Worm (Caenorhabditis elegans) whole organism, L3 larva: Measurements from ENCODE around the gene eftu-2.

ENCODE experiments used
- R02D3.7 ChIP-seq: fragments of 150-350 bp; optimal IDR thresholded peaks from 2 replicates; lab custom pipeline; 2014; ENCODE audit warnings: missing biosample characterization, missing genetic modification characterization
- ZK546.5 ChIP-seq: sonication (generic microtip); optimal IDR thresholded peaks from 2 replicates; lab custom pipeline; 2017; ENCODE audit warnings: missing biosample characterization, missing genetic modification characterization
- aly-2 ChIP-seq: fragments of 150-350 bp; optimal IDR thresholded peaks from 2 replicates; lab custom pipeline; 2014; ENCODE audit warnings: missing biosample characterization, missing genetic modification characterization
- ceh-16 ChIP-seq: sonication (generic microtip); optimal IDR thresholded peaks from 2 replicates; lab custom pipeline; 2017; ENCODE audit warnings: missing biosample characterization, missing genetic modification characterization
- ceh-28 ChIP-seq: fragments of 150-350 bp; optimal IDR thresholded peaks from 2 replicates; lab custom pipeline; 2014; ENCODE audit warnings: missing biosample characterization, missing genetic modification reagents, missing genetic modification characterization
- ceh-82 ChIP-seq: fragments of 150-350 bp; optimal IDR thresholded peaks from 2 replicates; lab custom pipeline; 2014; ENCODE audit warnings: missing biosample characterization, missing genetic modification characterization
- ceh-9 ChIP-seq: sonication (generic microtip); optimal IDR thresholded peaks from 2 replicates; lab custom pipeline; 2018; ENCODE audit warnings: missing biosample characterization, missing genetic modification characterization
- daf-12 ChIP-seq: fragments of 150-350 bp; optimal IDR thresholded peaks from 2 replicates; lab custom pipeline; 2014; ENCODE audit warnings: missing biosample characterization, missing genetic modification reagents, missing genetic modification characterization
- egl-27 ChIP-seq: sonication (generic microtip); optimal IDR thresholded peaks from 4 replicates; lab custom pipeline; 2017; ENCODE audit warnings: missing biosample characterization, missing genetic modification reagents, missing genetic modification characterization
- egl-5 ChIP-seq: fragments of 150-350 bp; optimal IDR thresholded peaks from 2 replicates; lab custom pipeline; 2017; ENCODE audit warnings: missing biosample characterization, missing genetic modification reagents, missing genetic modification characterization, inconsistent platforms
- elt-1 ChIP-seq: fragments of 150-350 bp; optimal IDR thresholded peaks from 2 replicates; lab custom pipeline; 2014; ENCODE audit warnings: missing biosample characterization, missing genetic modification characterization
- elt-3 ChIP-seq, 3 experiments: fragments of 150-350 bp in 1 of 3; sonication (generic microtip) in 2 of 3; optimal IDR thresholded peaks; 2 replicates in 2 of 3; 4 replicates in 1 of 3; lab custom pipeline; 2014 to 2017; ENCODE audit warnings: missing biosample characterization in 3 of 3, missing genetic modification characterization in 3 of 3
- fkh-2 ChIP-seq: fragments of 150-350 bp; optimal IDR thresholded peaks from 2 replicates; lab custom pipeline; 2014; ENCODE audit warnings: missing biosample characterization, missing genetic modification reagents, missing genetic modification characterization
- hmg-11 ChIP-seq: sonication (generic microtip); optimal IDR thresholded peaks from 2 replicates; lab custom pipeline; 2016; ENCODE audit warnings: missing genetic modification characterization, missing compliant biosample characterization
- jun-1 ChIP-seq: fragments of 150-350 bp; optimal IDR thresholded peaks from 2 replicates; lab custom pipeline; 2014; ENCODE audit warnings: missing biosample characterization, missing genetic modification reagents, missing genetic modification characterization
- lin-15B ChIP-seq: fragments of 150-350 bp; optimal IDR thresholded peaks from 2 replicates; lab custom pipeline; 2014; ENCODE audit warnings: missing biosample characterization, missing genetic modification characterization
- lin-39 ChIP-seq: fragments of 150-350 bp; optimal IDR thresholded peaks from 2 replicates; lab custom pipeline; 2018; ENCODE audit warnings: missing biosample characterization, missing genetic modification reagents, missing genetic modification characterization
- mdl-1 ChIP-seq: fragments of 150-350 bp; optimal IDR thresholded peaks from 2 replicates; lab custom pipeline; 2014; ENCODE audit warnings: missing biosample characterization, missing genetic modification characterization
- nfya-1 ChIP-seq: sonication (generic microtip); optimal IDR thresholded peaks from 2 replicates; lab custom pipeline; 2017; ENCODE audit warnings: missing genetic modification characterization, mild to moderate bottlenecking, missing compliant biosample characterization, antibody characterized with exemption, moderate library complexity; ENCODE audit not compliant: insufficient read depth
- nhr-23 ChIP-seq: fragments of 150-350 bp; optimal IDR thresholded peaks from 2 replicates; lab custom pipeline; 2014; ENCODE audit warnings: missing biosample characterization, missing genetic modification reagents, missing genetic modification characterization
- nhr-25 ChIP-seq: sonication (generic microtip); optimal IDR thresholded peaks from 2 replicates; lab custom pipeline; 2017; ENCODE audit warnings: missing biosample characterization, missing genetic modification characterization
- nhr-77 ChIP-seq: fragments of 150-350 bp; optimal IDR thresholded peaks from 2 replicates; lab custom pipeline; 2014; ENCODE audit warnings: missing biosample characterization, missing genetic modification characterization
- pha-4 ChIP-seq: fragments of 150-350 bp; optimal IDR thresholded peaks from 2 replicates; lab custom pipeline; 2014; ENCODE audit warnings: missing biosample characterization, missing genetic modification reagents, missing genetic modification characterization
- pqm-1 ChIP-seq: fragments of 150-350 bp; optimal IDR thresholded peaks from 2 replicates; lab custom pipeline; 2017; ENCODE audit warnings: missing biosample characterization, missing genetic modification characterization, inconsistent platforms
- skn-1 ChIP-seq: fragments of 150-350 bp; optimal IDR thresholded peaks from 2 replicates; lab custom pipeline; 2014; ENCODE audit warnings: missing biosample characterization, missing genetic modification characterization
- tbx-2 ChIP-seq: sonication (generic microtip); optimal IDR thresholded peaks from 2 replicates; lab custom pipeline; 2016; ENCODE audit warnings: mild to moderate bottlenecking, missing genetic modification characterization, missing compliant biosample characterization
- unc-62 ChIP-seq: fragments of 150-350 bp; sonication (generic microtip); optimal IDR thresholded peaks from 4 replicates; lab custom pipeline; 2014; ENCODE audit warnings: missing biosample characterization, missing genetic modification reagents, missing genetic modification characterization
- ztf-4 ChIP-seq: fragments of 150-350 bp; optimal IDR thresholded peaks from 2 replicates; lab custom pipeline; 2014; ENCODE audit warnings: missing biosample characterization, missing genetic modification characterization

Gene eftu-2

ce11 chrIII:6046881-6047280 lies 37.5 kb downstream of the eftu-2 start, which contains the start of gene tbx-11:
TSS of gene tbx-11 (minus strand) at chrIII:6046981.
- no peak for TF ChIP-seq ceh-16 (tag; lab: Kevin White, UChicago)

- TF ChIP-seq nfya-1 (tag; lab: Kevin White, UChicago) (no peak), nhr-25 (tag; lab: Kevin White, UChicago) (no peak)
Observed at ce11 chrIII:6055706-6056105, 46.3 kb downstream of the eftu-2 start, which contains the start of gene F40H6.5. TSS of gene F40H6.5 (minus strand) at chrIII:6055806.

- TF ChIP-seq nfya-1 (tag; lab: Kevin White, UChicago) (no peak), nhr-23 (no peak), nhr-77 (tag; lab: Kevin White, UChicago) (no peak), elt-3 (tag; optimal IDR thresholded peaks at IDR 0.05; lab: Kevin White, UChicago) (no peak), pqm-1 (no peak), ztf-4 (tag; lab: Kevin White, UChicago) (no peak), ceh-9 (no peak), egl-5 (tag; lab: Kevin White, UChicago) (no peak), R02D3.7 (tag; lab: Kevin White, UChicago) (no peak), unc-62 (no peak), fkh-2 (tag; lab: Kevin White, UChicago) (no peak), skn-1 (tag; lab: Kevin White, UChicago) (no peak)
Observed at ce11 chrIII:6056179-6056578, 46.8 kb downstream of the eftu-2 start.

- TF ChIP-seq elt-1 (tag; lab: Kevin White, UChicago) (no peak), mdl-1 (no peak), tbx-2 (no peak), nhr-77 (tag; lab: Kevin White, UChicago) (no peak), ZK546.5 (tag; lab: Kevin White, UChicago) (no peak), nfya-1 (tag; lab: Kevin White, UChicago) (no peak), lin-39 (tag; lab: Kevin White, UChicago) (no peak), jun-1 (tag; lab: Kevin White, UChicago) (no peak), daf-12 (tag; lab: Kevin White, UChicago) (no peak), ceh-16 (tag; lab: Kevin White, UChicago) (no peak), ceh-9 (no peak), aly-2 (no peak), hmg-11 (no peak), pha-4 (tag; lab: Kevin White, UChicago) (no peak), ceh-82 (no peak), lin-15B (tag; lab: Kevin White, UChicago) (no peak), ceh-28 (tag; lab: Kevin White, UChicago) (no peak), egl-27 (tag; lab: Kevin White, UChicago) (no peak), unc-62 (no peak)
Observed at ce11 chrIII:6056770-6057169, 47.4 kb downstream of the eftu-2 start, which contains the start of gene clc-10. TSS of gene clc-10 (plus strand) at chrIII:6057070.
